Worm (Caenorhabditis elegans) whole organism, L4 larva: ENCODE measurements around the gene haf-2.

ENCODE experiments used
- aha-1 ChIP-seq: fragments of 150-350 bp; peaks from one replicate; lab custom pipeline; 2014; ENCODE audit warnings: missing biosample characterization, missing genetic modification characterization
- ama-1 ChIP-seq: fragments of 150-350 bp; optimal IDR thresholded peaks from 2 replicates; lab custom pipeline; 2014; ENCODE audit warnings: inconsistent platforms, mixed read lengths
- arid-1 ChIP-seq: fragments of 200-800 bp; sonication (Bioruptor generic); conservative IDR thresholded peaks from 2 replicates; pipeline ENCODE4 v1.3.6; 2022; ENCODE audit warnings: missing genetic modification reagents, missing genetic modification characterization, missing compliant biosample characterization
- dpl-1 ChIP-seq: fragments of 150-350 bp; optimal IDR thresholded peaks from 2 replicates; lab custom pipeline; 2014; ENCODE audit warnings: missing biosample characterization, missing genetic modification reagents, missing genetic modification characterization
- hlh-30 ChIP-seq: sonication (generic microtip); optimal IDR thresholded peaks from 2 replicates; lab custom pipeline; 2017; ENCODE audit warnings: antibody characterized with exemption, mild to moderate bottlenecking, missing genetic modification characterization, missing compliant biosample characterization; ENCODE audit not compliant: insufficient read depth
- lin-15B ChIP-seq: fragments of 150-350 bp; sonication (generic microtip); optimal IDR thresholded peaks from 3 replicates; lab custom pipeline; 2014; ENCODE audit warnings: missing biosample characterization, missing genetic modification characterization
- lin-38 ChIP-seq: fragments of 200-800 bp; sonication (Bioruptor generic); IDR thresholded peaks from 2 replicates; pipeline ENCODE4 v1.3.6; 2022; ENCODE audit warnings: missing genetic modification reagents, missing genetic modification characterization, missing compliant biosample characterization
- nhr-237 ChIP-seq: sonication (generic microtip); optimal IDR thresholded peaks from 2 replicates; lab custom pipeline; 2017; ENCODE audit warnings: missing biosample characterization, missing genetic modification characterization
- snpc-4 ChIP-seq: fragments of 150-350 bp; optimal IDR thresholded peaks from 2 replicates; lab custom pipeline; 2014; ENCODE audit warnings: missing biosample characterization, missing genetic modification characterization
- unc-130 ChIP-seq: sonication (generic microtip); optimal IDR thresholded peaks from 2 replicates; lab custom pipeline; 2016; ENCODE audit warnings: missing genetic modification reagents, missing genetic modification characterization, missing compliant biosample characterization
- unc-39 ChIP-seq: sonication (generic microtip); optimal IDR thresholded peaks from 2 replicates; lab custom pipeline; 2017; ENCODE audit warnings: missing biosample characterization, missing genetic modification characterization
- vab-7 ChIP-seq: fragments of 200-800 bp; sonication (Bioruptor generic); IDR thresholded peaks from 2 replicates; pipeline ENCODE4 v1.3.6; 2022; ENCODE audit warnings: missing genetic modification reagents, missing genetic modification characterization, missing compliant biosample characterization

- peak; percentile 9 for TF ChIP-seq hlh-30 (tag; lab: Kevin White, UChicago)
- peak; percentile 97 for TF ChIP-seq aha-1 (tag; lab: Kevin White, UChicago)
- TF ChIP-seq nhr-237 (tag; lab: Kevin White, UChicago) = no peak
- TF ChIP-seq snpc-4 (tag; lab: Kevin White, UChicago) = no peak
- no peak for TF ChIP-seq arid-1 (GFP tag; lab: Robert Waterston, UW)
- TF ChIP-seq ama-1 (lab: Kevin White, UChicago) = no peak
- no peak for TF ChIP-seq unc-130
- no peak for TF ChIP-seq lin-15B (tag; lab: Kevin White, UChicago)
- TF ChIP-seq unc-39 (tag; lab: Kevin White, UChicago) = no peak
- TF ChIP-seq lin-38 (GFP tag; lab: Robert Waterston, UW) = no peak
- no peak for TF ChIP-seq vab-7 (GFP tag; lab: Robert Waterston, UW)
- no peak for TF ChIP-seq dpl-1 (GFP tag; lab: Kevin White, UChicago)
Observed at ce11 chrII:7341572-7342303, 14.5 kb downstream of the haf-2 start.
